Fruit fly (Drosophila melanogaster) whole organism, wandering third instar larva: ENCODE data around the gene Dora.

Source experiments
- Abd-B ChIP-seq: fragments of >200 bp; optimal IDR thresholded peaks from 2 replicates; lab custom pipeline; 2017; ENCODE audit warnings: missing biosample characterization, missing genetic modification characterization
- Dfd ChIP-seq: fragments of >200 bp; optimal IDR thresholded peaks from 2 replicates; lab custom pipeline; 2017; ENCODE audit warnings: missing biosample characterization, missing genetic modification characterization
- Jra ChIP-seq: sonication (Bioruptor generic); optimal IDR thresholded peaks from 2 replicates; lab custom pipeline; 2016; ENCODE audit warnings: missing biosample characterization, missing genetic modification characterization
- Mio ChIP-seq: sonication (Bioruptor generic); optimal IDR thresholded peaks from 2 replicates; lab custom pipeline; 2016; ENCODE audit warnings: missing biosample characterization, missing genetic modification characterization
- OdsH ChIP-seq: fragments of 200-800 bp; sonication (Bioruptor generic); optimal IDR thresholded peaks from 2 replicates; lab custom pipeline; 2016; ENCODE audit warnings: missing biosample characterization, mild to moderate bottlenecking, missing genetic modification characterization
- dmrt93B ChIP-seq: fragments of 200-800 bp; sonication (Bioruptor generic); optimal IDR thresholded peaks from 2 replicates; lab custom pipeline; 2018; ENCODE audit warnings: missing biosample characterization, mild to moderate bottlenecking, missing genetic modification characterization
- fru ChIP-seq: fragments of 200-800 bp; sonication (Bioruptor generic); optimal IDR thresholded peaks from 3 replicates; lab custom pipeline; 2016; ENCODE audit warnings: missing biosample characterization, mild to moderate bottlenecking, missing genetic modification characterization
- h ChIP-seq: fragments of 200-800 bp; sonication (Bioruptor generic); optimal IDR thresholded peaks from 3 replicates; lab custom pipeline; 2016; ENCODE audit warnings: missing biosample characterization, mild to moderate bottlenecking, missing genetic modification characterization
- psq ChIP-seq: fragments of 200-800 bp; sonication (Bioruptor generic); optimal IDR thresholded peaks from 3 replicates; lab custom pipeline; 2017; ENCODE audit warnings: missing biosample characterization, mild to moderate bottlenecking, missing genetic modification characterization, moderate library complexity
- rgr ChIP-seq: fragments of 200-800 bp; sonication (Bioruptor generic); optimal IDR thresholded peaks from 3 replicates; lab custom pipeline; 2016; ENCODE audit warnings: missing biosample characterization, mild to moderate bottlenecking, missing genetic modification characterization
- sv ChIP-seq: fragments of 200-800 bp; sonication (Bioruptor generic); optimal IDR thresholded peaks from 3 replicates; lab custom pipeline; 2016; ENCODE audit warnings: missing biosample characterization, missing genetic modification characterization
- woc ChIP-seq: sonication (Bioruptor generic); optimal IDR thresholded peaks from 2 replicates; lab custom pipeline; 2016; ENCODE audit warnings: missing biosample characterization, mild to moderate bottlenecking, missing genetic modification characterization

DNA sequence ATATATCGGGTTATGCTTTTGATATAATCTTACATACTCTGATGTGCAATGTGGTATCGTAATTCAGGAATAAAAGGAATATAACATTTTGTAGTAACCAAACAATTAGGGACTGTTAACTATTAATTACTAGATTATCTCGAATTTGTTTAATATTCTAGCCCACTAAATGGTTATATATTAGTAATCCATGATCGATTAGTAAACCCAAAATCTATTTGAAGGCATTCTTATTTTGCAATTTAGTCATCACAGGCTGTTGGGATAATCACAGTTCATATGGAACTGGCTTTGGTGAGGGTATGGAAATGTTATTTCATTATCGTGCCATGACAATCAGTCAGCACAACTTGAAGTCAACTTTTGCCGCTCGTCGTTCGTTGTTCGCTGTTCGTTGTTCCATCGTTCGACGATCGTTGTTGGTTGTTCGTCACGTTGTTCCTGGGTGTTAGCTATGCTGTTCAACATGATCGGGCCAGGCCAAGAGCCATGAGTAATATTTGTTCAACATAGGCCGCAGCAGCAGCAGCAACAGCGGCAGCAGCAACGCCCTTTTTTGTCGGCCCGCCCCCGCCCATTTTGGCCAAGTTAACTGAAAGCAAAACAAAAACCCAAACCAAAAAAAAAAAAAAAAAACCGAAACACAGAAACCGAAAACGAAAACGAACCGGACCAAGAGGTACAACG, 62.1 kb downstream of the Dora start:
- TF ChIP-seq sv (GFP tag; lab: Kevin White, UChicago): no peak
- no peak for TF ChIP-seq Mio
- peak; percentile 13 for TF ChIP-seq OdsH (GFP tag; lab: Kevin White, UChicago)
- TF ChIP-seq Dfd (GFP tag; lab: Kevin White, UChicago): peak; percentile 15
- TF ChIP-seq woc (GFP tag; lab: Kevin White, UChicago): peak; percentile 33
- no peak for TF ChIP-seq fru (GFP tag; lab: Kevin White, UChicago)
- no peak for TF ChIP-seq Abd-B
- no peak for TF ChIP-seq rgr (GFP tag; lab: Kevin White, UChicago)
- TF ChIP-seq Jra (GFP tag; lab: Kevin White, UChicago): no peak
- no peak for TF ChIP-seq psq (GFP tag; lab: Kevin White, UChicago)
- no peak for TF ChIP-seq dmrt93B (GFP tag; lab: Kevin White, UChicago)
- TF ChIP-seq h (GFP tag; lab: Kevin White, UChicago): peak; percentile 1
